Fruit fly (Drosophila melanogaster) whole organism: ENCODE data around the gene hep.

Experiments
- CG8478 ChIP-seq: fragments of >200 bp; optimal IDR thresholded peaks from 2 replicates; lab custom pipeline; 2018; ENCODE audit warnings: inconsistent platforms
- Dll ChIP-seq: fragments of >200 bp; optimal IDR thresholded peaks from 2 replicates; lab custom pipeline; 2017
- EcR ChIP-seq, 2 experiments: fragments of >200 bp; optimal IDR thresholded peaks; 2 replicates each; lab custom pipeline; 2017; ENCODE audit warnings: missing biosample characterization in 2 of 2, missing genetic modification characterization in 2 of 2, missing genetic modification reagents in 2 of 2
- pan ChIP-seq: fragments of >200 bp; optimal IDR thresholded peaks from 2 replicates; lab custom pipeline; 2017
- psq ChIP-seq: fragments of >200 bp; optimal IDR thresholded peaks from 2 replicates; lab custom pipeline; 2017
- usp ChIP-seq: fragments of >200 bp; optimal IDR thresholded peaks from 2 replicates; lab custom pipeline; 2017; ENCODE audit warnings: missing biosample characterization, missing genetic modification characterization, mixed read lengths

Gene hep

DNA sequence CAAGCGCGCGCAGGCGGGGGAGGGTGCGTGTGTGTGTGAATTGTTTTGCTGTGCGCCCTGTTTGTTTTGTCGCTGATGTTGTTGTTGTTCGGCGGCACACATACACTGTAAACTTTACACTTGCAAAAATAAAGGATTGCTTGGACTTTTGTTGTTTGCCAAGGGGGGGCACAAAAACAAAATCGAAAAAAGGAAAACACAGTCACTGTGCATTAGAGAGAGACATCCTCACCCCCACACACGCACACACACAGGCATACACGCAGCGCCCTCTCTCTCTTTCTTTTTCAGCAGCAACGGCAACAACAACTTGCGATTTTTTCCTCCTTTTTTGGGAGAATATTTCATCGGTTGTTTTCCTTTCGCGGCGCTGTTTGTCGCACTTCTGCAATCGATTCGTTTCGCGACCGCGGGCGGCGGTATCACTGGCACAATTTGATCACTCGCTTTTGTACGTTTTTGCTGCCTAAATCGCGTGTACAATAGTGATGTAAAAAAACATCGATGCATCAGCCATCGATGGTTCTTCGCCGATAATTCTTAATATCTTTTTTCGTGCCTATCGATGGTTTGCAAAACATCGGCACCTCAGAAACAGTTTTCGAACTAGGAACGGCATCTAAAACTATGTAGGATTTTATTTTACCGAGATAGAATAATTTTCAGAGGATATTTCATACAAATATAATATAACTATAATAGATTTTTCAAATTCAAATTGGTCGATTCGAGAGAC lies at the start of gene hep:
hep (minus strand) TSS at position 515 of the 736 bp plus-strand sequence.
- TF ChIP-seq Dll (lab: Kevin White, UChicago), result peak; percentile 45
- TF ChIP-seq pan (lab: Kevin White, UChicago), result no peak
- peak; percentile 66 for TF ChIP-seq CG8478 (lab: Kevin White, UChicago)
- TF ChIP-seq usp (GFP tag; lab: Kevin White, UChicago), result no peak
- TF ChIP-seq EcR (GFP tag; optimal IDR thresholded peaks at IDR 0.05; lab: Kevin White, UChicago), result no peak
- no peak for TF ChIP-seq psq (lab: Kevin White, UChicago)

DNA sequence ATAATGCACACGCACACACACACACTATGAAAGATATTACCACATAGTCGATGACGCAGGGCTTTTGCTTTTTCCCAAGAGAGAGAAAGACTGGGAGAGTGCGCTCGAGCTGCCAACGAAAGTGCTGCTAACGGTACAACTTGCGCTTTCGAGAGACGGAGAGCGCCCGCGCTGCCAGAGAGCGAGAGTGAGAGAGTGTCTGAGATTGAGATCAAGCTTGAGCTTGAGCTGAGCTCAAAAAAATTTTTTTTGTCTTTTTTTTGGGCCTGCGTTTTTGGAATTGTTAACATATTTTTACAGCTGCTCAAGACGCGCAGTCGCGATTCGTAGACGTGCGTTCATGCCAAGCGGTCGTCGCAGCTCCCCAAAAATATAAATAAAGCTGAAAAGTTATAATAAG lies 48.7 kb upstream of the hep start, which contains the start of gene CG32645:
CG32645 (plus strand) TSS at position 313 of the 400 bp plus-strand sequence.
- TF ChIP-seq usp (GFP tag; lab: Kevin White, UChicago) (no peak), Dll (lab: Kevin White, UChicago) (peak; percentile 11)

DNA sequence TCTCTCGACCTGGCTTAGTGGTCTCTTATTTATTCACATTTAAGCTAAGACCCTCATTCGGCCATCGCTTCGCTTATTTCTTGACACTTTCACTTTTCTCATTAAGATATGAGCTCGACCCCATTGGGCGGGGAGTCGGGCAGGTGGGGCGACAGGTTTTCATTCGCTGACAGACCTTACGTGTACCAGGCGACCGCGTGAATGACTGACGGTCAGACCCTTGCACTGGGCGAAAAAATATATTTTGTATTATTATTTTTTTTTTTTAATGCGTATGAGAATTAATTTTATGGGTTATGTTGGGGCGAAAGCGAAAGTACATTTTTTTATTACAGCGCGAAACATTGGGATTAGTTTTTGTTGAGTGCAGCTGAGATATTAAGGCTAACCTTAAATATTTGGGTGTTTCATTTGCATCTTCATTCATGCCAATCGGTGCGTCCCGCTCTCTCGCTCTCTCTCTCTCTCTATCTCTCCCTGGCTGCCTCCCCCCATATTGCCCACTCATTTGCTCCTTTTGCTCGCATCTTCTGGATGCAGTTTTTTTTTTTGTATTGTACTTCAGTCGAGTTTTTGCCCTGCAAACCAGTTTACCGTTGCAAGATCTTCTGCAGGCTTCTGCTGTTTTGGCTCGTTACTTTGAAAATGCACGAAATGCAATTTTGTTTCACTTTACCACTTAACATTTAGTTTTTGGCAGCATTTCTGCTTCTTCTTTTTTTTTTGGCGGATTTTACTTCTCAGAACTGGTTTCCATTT lies 46.9 kb upstream of the hep start:
- TF ChIP-seq psq (lab: Kevin White, UChicago) (no peak), usp (GFP tag; lab: Kevin White, UChicago) (no peak), EcR (GFP tag; optimal IDR thresholded peaks at IDR 0.05; lab: Kevin White, UChicago) (no peak), CG8478 (lab: Kevin White, UChicago) (no peak), Dll (lab: Kevin White, UChicago) (no peak), pan (lab: Kevin White, UChicago) (no peak)

DNA sequence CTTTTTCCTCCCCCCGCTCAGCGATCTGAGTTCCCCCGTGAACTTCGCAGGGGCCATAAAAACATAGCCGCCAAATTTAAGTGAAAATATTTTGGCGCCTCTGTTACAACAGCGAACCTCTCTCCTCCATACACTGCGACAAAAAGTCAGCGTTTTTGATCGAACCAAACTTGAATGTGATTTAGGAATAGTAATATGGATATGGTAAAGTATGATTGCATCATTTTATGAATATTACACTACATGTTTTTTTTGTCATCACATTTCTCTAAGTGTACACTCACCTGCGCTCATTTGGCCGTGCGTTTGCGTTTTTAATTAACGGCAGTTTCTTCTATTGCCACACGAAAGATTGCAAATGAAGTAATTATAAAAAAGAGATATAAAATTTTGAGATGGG lies 45.5 kb upstream of the hep start:
- TF ChIP-seq EcR (GFP tag; optimal IDR thresholded peaks at IDR 0.05; lab: Kevin White, UChicago) (no peak), usp (GFP tag; lab: Kevin White, UChicago) (no peak), psq (lab: Kevin White, UChicago) (no peak)

DNA sequence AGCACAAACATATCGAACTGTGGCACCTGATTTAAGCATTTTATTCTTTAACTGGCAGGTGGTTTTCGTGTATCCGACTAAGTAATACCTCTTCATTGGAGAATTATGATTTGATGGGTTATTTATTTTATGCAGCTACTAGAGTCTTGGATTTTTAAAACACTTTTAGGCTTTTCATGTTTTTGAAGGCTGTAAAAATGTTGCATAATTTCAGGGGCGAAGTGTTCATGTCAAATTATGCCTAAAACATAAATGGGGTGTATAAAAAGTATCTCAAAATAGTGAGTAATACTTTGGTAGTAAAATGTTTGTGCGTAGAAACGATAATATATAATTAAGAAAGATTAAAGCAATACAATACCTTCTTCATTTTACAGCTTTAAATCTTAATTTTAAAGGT lies 44.6 kb upstream of the hep start:
- no peak for TF ChIP-seq usp (GFP tag; lab: Kevin White, UChicago)
- TF ChIP-seq Dll (lab: Kevin White, UChicago), result no peak
- no peak for TF ChIP-seq CG8478 (lab: Kevin White, UChicago)
- no peak for TF ChIP-seq EcR (GFP tag; optimal IDR thresholded peaks at IDR 0.05; lab: Kevin White, UChicago)
- no peak for TF ChIP-seq pan (lab: Kevin White, UChicago)
- no peak for TF ChIP-seq psq (lab: Kevin White, UChicago)

DNA sequence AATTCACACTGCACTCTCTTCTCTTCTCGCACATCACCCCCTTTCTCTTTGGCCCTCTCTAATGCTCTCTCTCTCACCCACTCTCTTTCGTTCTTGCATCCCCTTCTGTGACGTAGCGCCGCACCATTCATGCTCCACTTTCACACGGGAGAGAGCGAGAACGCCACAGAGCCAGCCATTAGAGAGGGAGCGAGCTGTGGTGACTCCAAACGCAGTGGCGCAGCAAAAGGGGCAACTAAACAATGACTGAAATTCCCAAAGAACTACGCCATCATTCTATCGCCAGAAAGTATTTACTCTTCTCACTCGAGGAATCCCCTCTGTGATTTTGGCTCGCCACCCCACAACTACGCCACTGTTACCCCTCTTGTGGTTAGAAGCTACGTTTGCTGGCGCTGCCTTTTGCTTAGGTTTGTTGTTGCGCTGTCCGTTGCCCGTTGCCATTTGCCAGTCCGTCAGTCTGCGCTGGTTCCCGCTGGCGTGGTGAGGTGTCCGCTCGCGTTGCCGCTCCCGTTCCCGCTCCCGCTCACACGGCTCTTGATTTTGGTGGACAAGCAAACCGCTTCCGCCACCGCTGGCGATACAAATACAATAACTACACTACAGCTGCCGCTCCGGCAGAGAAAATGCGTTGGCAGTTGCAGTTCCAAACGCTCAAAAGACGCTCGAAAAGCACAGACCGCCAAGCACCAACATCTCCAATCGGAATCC lies 41.0 kb upstream of the hep start:
- TF ChIP-seq Dll (lab: Kevin White, UChicago), result peak; percentile 68
- no peak for TF ChIP-seq EcR (GFP tag; optimal IDR thresholded peaks at IDR 0.05; lab: Kevin White, UChicago)
- no peak for TF ChIP-seq pan (lab: Kevin White, UChicago)

DNA sequence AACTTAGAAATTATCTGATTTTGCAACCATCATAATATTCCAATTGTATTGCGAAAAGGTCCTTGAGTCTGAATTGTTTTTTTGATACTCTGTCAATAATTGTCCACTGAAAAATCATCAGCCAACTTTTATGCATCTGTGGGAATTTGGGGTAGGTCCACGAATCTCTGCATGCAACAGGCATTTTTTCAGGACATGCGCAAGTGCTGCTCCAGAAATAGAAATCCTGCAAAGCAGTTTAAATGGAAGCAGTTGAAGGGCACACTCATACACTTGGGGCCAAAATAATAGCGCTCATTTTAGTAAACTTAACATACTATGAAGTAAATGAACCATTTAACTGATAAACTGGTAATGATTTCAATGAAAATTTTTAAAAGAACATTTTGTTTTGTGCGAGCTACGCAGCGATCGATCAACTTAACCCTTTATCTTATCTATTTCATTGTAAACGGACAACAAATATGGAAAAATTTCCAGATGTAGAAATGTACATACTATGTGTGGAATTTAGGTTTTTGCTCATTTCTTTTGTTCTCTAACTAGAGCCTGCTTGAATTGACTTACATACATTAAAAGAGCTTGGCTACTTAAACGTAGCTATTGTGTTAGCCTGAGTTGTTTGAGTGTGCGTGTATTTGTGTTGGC lies 40.1 kb upstream of the hep start:
- TF ChIP-seq usp (GFP tag; lab: Kevin White, UChicago), result no peak

DNA sequence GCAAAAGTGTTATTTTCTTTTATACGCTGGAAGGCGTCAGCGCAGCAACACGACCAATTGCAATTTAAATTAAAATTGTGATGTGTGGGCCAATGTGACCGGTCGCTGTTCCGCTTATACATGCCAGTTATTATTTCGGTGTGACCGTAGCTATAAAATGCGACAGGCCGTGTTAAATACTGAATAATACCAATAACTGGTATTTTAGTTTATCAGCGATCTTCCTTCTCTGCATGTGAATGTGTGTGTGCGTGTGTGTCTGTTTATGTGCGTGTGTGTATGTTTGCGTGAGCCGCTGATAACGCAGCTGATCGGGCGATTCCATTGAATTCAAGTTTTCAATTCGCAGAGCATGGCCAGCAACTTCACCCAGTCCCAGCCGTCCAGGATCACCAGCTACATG lies 38.5 kb upstream of the hep start, which contains the start of the genes CG32638, CG15717 and MFS10:
CG32638 (minus strand) TSS at position 45 of the 403 bp plus-strand sequence.
CG15717 (plus strand) TSS at position 203 of the 403 bp plus-strand sequence.
MFS10 (plus strand) TSS at position 269 of the 403 bp plus-strand sequence.
- no peak for TF ChIP-seq CG8478 (lab: Kevin White, UChicago)

DNA sequence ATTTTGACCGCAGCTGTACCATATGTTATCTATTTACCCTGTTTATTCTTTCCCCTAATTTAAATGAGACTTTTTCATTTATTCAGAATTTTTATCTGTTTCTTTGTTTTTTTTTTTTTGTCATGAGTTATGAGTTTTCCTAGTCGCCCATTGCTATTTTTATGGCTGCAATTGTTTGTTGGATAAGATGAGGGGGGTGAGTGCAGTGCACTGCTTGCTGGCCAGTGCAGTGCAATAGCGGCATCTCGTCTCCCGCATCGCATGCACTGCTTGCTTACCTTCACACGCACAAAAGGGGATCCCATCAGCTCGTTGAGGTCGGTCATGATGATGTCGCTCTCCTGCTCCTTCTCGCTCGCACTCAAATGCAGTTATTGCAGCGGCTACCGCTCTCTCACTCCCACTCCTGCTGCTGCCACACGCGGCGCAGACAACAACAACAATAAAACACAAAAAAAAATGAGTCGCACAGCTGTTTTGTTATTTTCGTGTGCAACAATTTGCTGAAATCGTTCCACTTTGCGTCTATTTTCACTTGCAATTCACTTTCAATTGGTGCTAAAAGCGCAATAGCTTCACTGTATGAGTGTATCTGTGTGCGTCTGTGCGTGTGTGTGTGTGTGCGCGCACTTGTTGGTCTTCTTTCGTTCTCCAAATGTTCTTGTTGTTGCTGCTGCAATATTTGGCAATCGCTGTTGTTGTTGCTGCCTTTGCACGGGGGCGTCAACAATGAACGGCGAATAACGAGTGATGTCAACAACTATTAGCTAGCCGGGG lies 37.9 kb upstream of the hep start:
- TF ChIP-seq Dll (lab: Kevin White, UChicago) (no peak), EcR (GFP tag; optimal IDR thresholded peaks at IDR 0.05; lab: Kevin White, UChicago) (no peak), pan (lab: Kevin White, UChicago) (no peak), usp (GFP tag; lab: Kevin White, UChicago) (no peak), CG8478 (lab: Kevin White, UChicago) (peak; percentile 59), psq (lab: Kevin White, UChicago) (no peak)

DNA sequence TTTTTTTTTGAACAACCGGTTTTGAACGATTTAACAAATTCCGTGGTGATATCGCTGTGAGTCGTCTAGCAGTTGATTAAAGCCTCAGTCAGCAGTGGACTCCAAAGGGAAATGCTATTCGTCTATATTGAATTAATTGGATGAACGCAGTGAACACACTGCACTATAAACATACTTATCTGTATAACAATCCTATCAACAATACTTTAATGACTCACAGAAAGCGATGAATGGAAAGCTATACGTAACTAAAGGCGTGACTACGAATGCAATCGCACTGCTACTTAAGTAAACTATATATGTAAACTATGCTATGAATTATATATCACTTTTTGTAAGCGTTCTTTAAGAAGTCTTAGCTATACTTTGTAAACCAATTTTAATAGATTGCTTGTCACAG lies 35.3 kb upstream of the hep start:
- TF ChIP-seq usp (GFP tag; lab: Kevin White, UChicago), result no peak
- TF ChIP-seq EcR (GFP tag; optimal IDR thresholded peaks at IDR 0.05; lab: Kevin White, UChicago), result no peak
- TF ChIP-seq CG8478 (lab: Kevin White, UChicago), result no peak
- TF ChIP-seq pan (lab: Kevin White, UChicago), result no peak
